Worm (Caenorhabditis elegans) whole organism, young adult: Measurements from ENCODE around the gene M02D8.3.

Experiments
- B0035.1 ChIP-seq: sonication (generic microtip); optimal IDR thresholded peaks from 2 replicates; lab custom pipeline; 2016; ENCODE audit warnings: missing genetic modification characterization, mild to moderate bottlenecking, missing compliant biosample characterization, missing genotype, missing genetic modification reagents
- C17E4.6 ChIP-seq: fragments of 200-800 bp; sonication (Bioruptor generic); IDR thresholded peaks from 2 replicates; pipeline ENCODE4 v1.3.6; 2022; ENCODE audit warnings: missing genetic modification reagents, missing genetic modification characterization, missing compliant biosample characterization
- Y56A3A.18 ChIP-seq: fragments of 200-800 bp; sonication (Bioruptor generic); IDR thresholded peaks from 2 replicates; pipeline ENCODE4 v1.3.6; 2022; ENCODE audit warnings: missing genetic modification reagents, missing genetic modification characterization, missing compliant biosample characterization
- Y79H2A.3 ChIP-seq: fragments of 200-800 bp; sonication (Bioruptor generic); conservative IDR thresholded peaks from 2 replicates; pipeline ENCODE4 v1.3.6; 2022; ENCODE audit warnings: missing genetic modification reagents, missing genetic modification characterization, missing compliant biosample characterization
- ama-1 ChIP-seq, 3 experiments: fragments of 150-350 bp in 1 of 3; sonication (generic microtip) in 2 of 3; optimal IDR thresholded peaks; 2 replicates each; lab custom pipeline; 2014 to 2018; ENCODE audit warnings: missing biosample characterization in 2 of 3, missing genetic modification characterization in 2 of 3, missing genetic modification reagents in 2 of 3
- aptf-3 ChIP-seq: fragments of 200-800 bp; sonication (Bioruptor generic); IDR thresholded peaks from 2 replicates; pipeline ENCODE4 v1.3.6; 2022; ENCODE audit warnings: missing genetic modification characterization, missing compliant biosample characterization
- attf-3 ChIP-seq: fragments of 200-800 bp; sonication (Bioruptor generic); conservative IDR thresholded peaks from 2 replicates; pipeline ENCODE4 v1.3.6; 2022; ENCODE audit warnings: missing genetic modification reagents, missing genetic modification characterization, missing compliant biosample characterization
- cebp-1 ChIP-seq, 2 experiments: fragments of 200-800 bp in 1 of 2; sonication (Bioruptor generic) in 1 of 2; sonication (generic microtip) in 1 of 2; IDR thresholded peaks in 1 of 2; optimal IDR thresholded peaks in 1 of 2; 2 replicates each; pipeline versions ENCODE4 v1.3.6 to Lab custom; 2017 to 2022; ENCODE audit warnings: missing compliant biosample characterization in 2 of 2, missing genetic modification characterization in 2 of 2, mild to moderate bottlenecking in 1 of 2, missing genetic modification reagents in 1 of 2, moderate library complexity in 1 of 2
- dox-1 ChIP-seq: fragments of 200-800 bp; sonication (Bioruptor generic); IDR thresholded peaks from 2 replicates; pipeline ENCODE4 v1.3.6; 2022; ENCODE audit warnings: missing genetic modification reagents, missing genetic modification characterization, missing compliant biosample characterization
- efl-1 ChIP-seq: fragments of 150-350 bp; optimal IDR thresholded peaks from 2 replicates; lab custom pipeline; 2014; ENCODE audit warnings: missing biosample characterization, missing genetic modification reagents, missing genetic modification characterization
- egl-18 ChIP-seq: fragments of 200-800 bp; sonication (Bioruptor generic); IDR thresholded peaks from 2 replicates; pipeline ENCODE4 v1.3.6; 2022; ENCODE audit warnings: missing genetic modification reagents, missing genetic modification characterization, missing compliant biosample characterization
- ekl-4 ChIP-seq: fragments of 200-800 bp; sonication (Bioruptor generic); IDR thresholded peaks from 2 replicates; pipeline ENCODE4 v1.3.6; 2022; ENCODE audit warnings: missing genetic modification reagents, missing genetic modification characterization, missing compliant biosample characterization
- let-526 ChIP-seq: fragments of 200-800 bp; sonication (Bioruptor generic); IDR thresholded peaks from 2 replicates; pipeline ENCODE4 v1.3.6; 2022; ENCODE audit warnings: missing genetic modification reagents, missing genetic modification characterization, missing compliant biosample characterization
- lsl-1 ChIP-seq: fragments of 200-800 bp; sonication (Bioruptor generic); optimal IDR thresholded peaks from 2 replicates; lab custom pipeline; 2018; ENCODE audit warnings: mild to moderate bottlenecking, missing genetic modification characterization, moderate library complexity, missing compliant biosample characterization
- mel-28 ChIP-seq: sonication (generic microtip); optimal IDR thresholded peaks from 2 replicates; lab custom pipeline; 2016; ENCODE audit warnings: borderline replicate concordance, mild to moderate bottlenecking, missing genetic modification characterization, missing compliant biosample characterization
- nhr-120 ChIP-seq: fragments of 200-800 bp; sonication (Bioruptor generic); IDR thresholded peaks from 2 replicates; pipeline ENCODE4 v1.3.6; 2022; ENCODE audit warnings: missing genetic modification characterization, missing compliant biosample characterization
- nhr-80 ChIP-seq: sonication (generic microtip); optimal IDR thresholded peaks from 2 replicates; lab custom pipeline; 2016; ENCODE audit warnings: missing genetic modification characterization, missing compliant biosample characterization
- pbrm-1 ChIP-seq: fragments of 200-800 bp; sonication (Bioruptor generic); IDR thresholded peaks from 2 replicates; pipeline ENCODE4 v1.3.6; 2022; ENCODE audit warnings: missing genetic modification reagents, missing genetic modification characterization, missing compliant biosample characterization
- pha-4 ChIP-seq: fragments of 150-350 bp; sonication (generic microtip); optimal IDR thresholded peaks from 2 replicates; lab custom pipeline; 2014; ENCODE audit warnings: missing biosample characterization, missing genetic modification reagents, missing genetic modification characterization
- unc-62 ChIP-seq: fragments of 150-350 bp; optimal IDR thresholded peaks from 2 replicates; lab custom pipeline; 2014; ENCODE audit warnings: missing biosample characterization, missing genetic modification reagents, missing genetic modification characterization
- zfh-2 ChIP-seq: fragments of 200-800 bp; sonication (Bioruptor generic); conservative IDR thresholded peaks from 2 replicates; pipeline ENCODE4 v1.3.6; 2022; ENCODE audit warnings: missing genetic modification reagents, missing genetic modification characterization, missing compliant biosample characterization
- ztf-22 ChIP-seq: fragments of 200-800 bp; sonication (Bioruptor generic); optimal IDR thresholded peaks from 2 replicates; lab custom pipeline; 2018; ENCODE audit warnings: mild to moderate bottlenecking, missing genetic modification characterization, moderate library complexity, missing compliant biosample characterization
- ztf-26 ChIP-seq: sonication (generic microtip); optimal IDR thresholded peaks from 2 replicates; lab custom pipeline; 2017; ENCODE audit warnings: missing genetic modification characterization, missing compliant biosample characterization
- ztf-6 ChIP-seq: fragments of 200-800 bp; sonication (Bioruptor generic); IDR thresholded peaks from 2 replicates; pipeline ENCODE4 v1.3.6; 2022; ENCODE audit warnings: missing genetic modification reagents, missing genetic modification characterization, missing compliant biosample characterization

The M02D8.3 gene

ce11 chrX:8718856-8719255, 18.0 kb downstream of the M02D8.3 start, which contains the start of gene F53A9.8:
Gene F53A9.8 (minus strand): TSS chrX:8718904.
- TF ChIP-seq nhr-80 (tag; lab: Kevin White, UChicago) (peak; percentile 21), cebp-1 (GFP tag; IDR thresholded peaks at IDR 0.05; lab: Robert Waterston, UW) (no peak), cebp-1 (tag; optimal IDR thresholded peaks at IDR 0.05; lab: Kevin White, UChicago) (peak; percentile 7), nhr-120 (GFP tag; lab: Robert Waterston, UW) (0 out of 2 replicates have a peak, but pooled peaks have one; percentile 1), dox-1 (GFP tag; lab: Robert Waterston, UW) (0 out of 2 replicates have a peak, but pooled peaks have one; percentile 9), ztf-22 (peak; percentile 28), pha-4 (tag; lab: Kevin White, UChicago) (no peak), egl-18 (GFP tag; lab: Robert Waterston, UW) (no peak)

ce11 chrX:8718153-8718552, 18.7 kb downstream of the M02D8.3 start:
- TF ChIP-seq mel-28 (tag; lab: Kevin White, UChicago) (no peak), cebp-1 (GFP tag; IDR thresholded peaks at IDR 0.05; lab: Robert Waterston, UW) (no peak), cebp-1 (tag; optimal IDR thresholded peaks at IDR 0.05; lab: Kevin White, UChicago) (peak; percentile 7), Y79H2A.3 (GFP tag; lab: Robert Waterston, UW) (0 out of 2 replicates have a peak, but pooled peaks have one; percentile 30), let-526 (GFP tag; lab: Robert Waterston, UW) (0 out of 2 replicates have a peak, but pooled peaks have one; percentile 63), Y56A3A.18 (GFP tag; lab: Robert Waterston, UW) (0 out of 2 replicates have a peak, but pooled peaks have one; percentile 33)

DNA sequence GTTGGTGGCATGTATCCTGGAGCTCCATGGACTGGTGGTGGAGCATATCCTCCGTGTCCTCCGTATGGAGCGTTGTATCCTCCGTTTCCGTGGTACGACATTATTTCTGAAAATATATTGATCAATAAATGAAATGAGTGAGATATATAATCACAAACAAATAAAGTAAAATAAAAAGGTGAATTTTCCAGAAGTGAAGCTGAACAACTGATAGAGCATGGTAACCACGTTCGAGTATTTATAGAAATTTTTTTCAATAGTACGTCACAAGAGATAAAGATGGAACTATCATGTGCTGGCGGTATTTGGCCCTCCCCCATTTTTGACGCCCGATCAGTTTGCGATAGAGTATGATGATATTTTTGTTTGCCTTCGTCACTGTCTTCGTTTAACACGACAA, 20.0 kb downstream of the M02D8.3 start, which contains the start of gene F53A9.7:
Gene F53A9.7, minus strand, starts transcription at position 101 of the 400 bp plus-strand sequence.
- TF ChIP-seq pbrm-1: no peak
- no peak for TF ChIP-seq zfh-2
- no peak for TF ChIP-seq efl-1 (GFP tag; lab: Kevin White, UChicago)
- no peak for TF ChIP-seq lsl-1 (GFP tag; lab: Kevin White, UChicago)
- no peak for TF ChIP-seq aptf-3 (GFP tag; lab: Robert Waterston, UW)
- no peak for TF ChIP-seq ekl-4
- no peak for TF ChIP-seq attf-3 (GFP tag; lab: Robert Waterston, UW)
- no peak for TF ChIP-seq C17E4.6 (GFP tag; lab: Robert Waterston, UW)
- TF ChIP-seq B0035.1 (tag; lab: Kevin White, UChicago): no peak
- no peak for TF ChIP-seq ztf-6
- TF ChIP-seq unc-62 (GFP tag; lab: Kevin White, UChicago): no peak

- TF ChIP-seq ama-1 (optimal IDR thresholded peaks at IDR 0.05; lab: Kevin White, UChicago): no peak
- TF ChIP-seq ama-1 (GFP tag; optimal IDR thresholded peaks at IDR 0.05; lab: Kevin White, UChicago): no peak
- peak; percentile 5 for TF ChIP-seq nhr-80 (tag; lab: Kevin White, UChicago)
- TF ChIP-seq, all 124 proteins: peak for 1
Observed at ce11 chrX:8714845-8715244, 22.0 kb downstream of the M02D8.3 start.

ce11 chrX:8713754-8714295, 23.0 kb downstream of the M02D8.3 start, which contains the start of gene F53A9.6:
Gene F53A9.6 (minus strand): TSS chrX:8713804.
- TF ChIP-seq ztf-26 (tag; lab: Kevin White, UChicago): no peak
- TF ChIP-seq nhr-80 (tag; lab: Kevin White, UChicago): peak; percentile 4

DNA sequence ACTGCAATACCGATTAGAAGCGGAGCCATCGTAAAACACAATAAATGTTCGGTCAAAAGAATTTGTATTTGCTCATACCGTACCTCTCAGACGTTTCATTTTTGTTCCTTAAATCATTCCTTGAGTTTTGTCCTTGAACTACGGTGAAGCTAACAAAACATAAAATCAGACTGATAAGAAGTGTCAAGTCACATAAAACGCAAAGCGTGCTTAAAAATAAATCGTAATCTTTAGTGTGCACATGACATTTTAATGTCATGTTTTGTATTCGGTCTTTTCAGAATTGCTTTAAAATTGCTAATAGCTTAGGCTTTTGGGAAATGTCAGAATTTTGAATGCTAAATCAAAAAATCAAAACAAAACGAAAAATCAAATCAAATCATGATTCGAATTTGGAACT, 24.2 kb downstream of the M02D8.3 start:
- TF ChIP-seq unc-62 (GFP tag; lab: Kevin White, UChicago): peak; percentile 11
- peak; percentile 72 for TF ChIP-seq nhr-80 (tag; lab: Kevin White, UChicago)
- no peak for TF ChIP-seq ama-1 (optimal IDR thresholded peaks at IDR 0.05; lab: Kevin White, UChicago)
- no peak for TF ChIP-seq ama-1 (GFP tag; optimal IDR thresholded peaks at IDR 0.05; lab: Kevin White, UChicago)
- TF ChIP-seq cebp-1 (GFP tag; IDR thresholded peaks at IDR 0.05; lab: Robert Waterston, UW): no peak
- TF ChIP-seq cebp-1 (tag; optimal IDR thresholded peaks at IDR 0.05; lab: Kevin White, UChicago): peak; percentile 25
